Worm (Caenorhabditis elegans) whole organism, L4 larva: ENCODE measurements around the gene Y113G7A.13.

Experiments
- F37D6.2 ChIP-seq: sonication (generic microtip); optimal IDR thresholded peaks from 2 replicates; lab custom pipeline; 2016; ENCODE audit warnings: mild to moderate bottlenecking, missing genetic modification characterization, missing compliant biosample characterization
- R02D3.7 ChIP-seq: fragments of 150-350 bp; sonication (generic microtip); optimal IDR thresholded peaks from 3 replicates; lab custom pipeline; 2014; ENCODE audit warnings: missing biosample characterization, missing genetic modification characterization
- attf-4 ChIP-seq: sonication (generic microtip); optimal IDR thresholded peaks from 3 replicates; lab custom pipeline; 2017; ENCODE audit warnings: missing biosample characterization, missing genetic modification characterization
- ceh-62 ChIP-seq: sonication (generic microtip); optimal IDR thresholded peaks from 2 replicates; lab custom pipeline; 2017; ENCODE audit warnings: missing biosample characterization, missing genetic modification characterization
- egl-27 ChIP-seq: sonication (generic microtip); optimal IDR thresholded peaks from 3 replicates; lab custom pipeline; 2017; ENCODE audit warnings: missing biosample characterization, missing genetic modification reagents, missing genetic modification characterization
- lin-15B ChIP-seq: fragments of 150-350 bp; sonication (generic microtip); optimal IDR thresholded peaks from 3 replicates; lab custom pipeline; 2014; ENCODE audit warnings: missing biosample characterization, missing genetic modification characterization
- lir-3 ChIP-seq: sonication (generic microtip); optimal IDR thresholded peaks from 2 replicates; lab custom pipeline; 2016; ENCODE audit warnings: mild to moderate bottlenecking, missing genetic modification characterization, missing compliant biosample characterization
- madf-9 ChIP-seq: fragments of 200-800 bp; sonication (Bioruptor generic); conservative IDR thresholded peaks from 2 replicates; pipeline ENCODE4 v1.3.6; 2022; ENCODE audit warnings: missing genetic modification reagents, missing genetic modification characterization, missing compliant biosample characterization
- mep-1 ChIP-seq: fragments of 150-350 bp; sonication (generic microtip); optimal IDR thresholded peaks from 3 replicates; lab custom pipeline; 2014; ENCODE audit warnings: missing biosample characterization, missing genetic modification characterization
- nhr-6 ChIP-seq: fragments of 150-350 bp; optimal IDR thresholded peaks from 2 replicates; lab custom pipeline; 2014; ENCODE audit warnings: missing biosample characterization, missing genetic modification characterization
- nhr-77 ChIP-seq: fragments of 150-350 bp; optimal IDR thresholded peaks from 2 replicates; lab custom pipeline; 2014; ENCODE audit warnings: missing biosample characterization, missing genetic modification characterization
- pha-4 ChIP-seq, 2 experiments: fragments of 150-350 bp in 1 of 2; fragments of 200-800 bp in 1 of 2; sonication (Bioruptor generic) in 1 of 2; IDR thresholded peaks in 1 of 2; optimal IDR thresholded peaks in 1 of 2; 2 replicates each; pipeline versions ENCODE4 v1.3.6 to Lab custom; 2014 to 2022; ENCODE audit warnings: missing genetic modification characterization in 2 of 2, missing genetic modification reagents in 2 of 2, missing biosample characterization in 1 of 2, missing compliant biosample characterization in 1 of 2
- unc-39 ChIP-seq: sonication (generic microtip); optimal IDR thresholded peaks from 2 replicates; lab custom pipeline; 2017; ENCODE audit warnings: missing biosample characterization, missing genetic modification characterization

ce11 chrV:20195451-20196036 is 47.5 kb downstream of the Y113G7A.13 start, which contains the start of the genes srh-217 and Y113G7B.28:
- TF ChIP-seq madf-9 (GFP tag; lab: Robert Waterston, UW): no peak
- no peak for TF ChIP-seq egl-27 (tag; lab: Kevin White, UChicago)
- TF ChIP-seq nhr-6 (tag; lab: Kevin White, UChicago): no peak
- TF ChIP-seq lir-3 (tag; lab: Kevin White, UChicago): no peak
- no peak for TF ChIP-seq F37D6.2 (tag; lab: Kevin White, UChicago)
- no peak for TF ChIP-seq lin-15B
- no peak for TF ChIP-seq nhr-77
- no peak for TF ChIP-seq pha-4 (GFP tag; IDR thresholded peaks at IDR 0.05; lab: Robert Waterston, UW)
- TF ChIP-seq pha-4 (tag; optimal IDR thresholded peaks at IDR 0.05; lab: Kevin White, UChicago): no peak
- TF ChIP-seq unc-39 (tag; lab: Kevin White, UChicago): no peak
- TF ChIP-seq R02D3.7 (tag; lab: Kevin White, UChicago): no peak
- TF ChIP-seq mep-1 (tag; lab: Kevin White, UChicago): no peak
- TF ChIP-seq attf-4 (tag; lab: Kevin White, UChicago): no peak
- no peak for TF ChIP-seq ceh-62 (tag; lab: Kevin White, UChicago)
